Worm (Caenorhabditis elegans) whole organism, L3 larva: ENCODE measurements around the gene tcc-1.

ENCODE experiments used
- R02D3.7 ChIP-seq: fragments of 150-350 bp; optimal IDR thresholded peaks from 2 replicates; lab custom pipeline; 2014; ENCODE audit warnings: missing biosample characterization, missing genetic modification characterization
- ZK546.5 ChIP-seq: sonication (generic microtip); optimal IDR thresholded peaks from 2 replicates; lab custom pipeline; 2017; ENCODE audit warnings: missing biosample characterization, missing genetic modification characterization
- aly-2 ChIP-seq: fragments of 150-350 bp; optimal IDR thresholded peaks from 2 replicates; lab custom pipeline; 2014; ENCODE audit warnings: missing biosample characterization, missing genetic modification characterization
- ceh-16 ChIP-seq: sonication (generic microtip); optimal IDR thresholded peaks from 2 replicates; lab custom pipeline; 2017; ENCODE audit warnings: missing biosample characterization, missing genetic modification characterization
- egl-27 ChIP-seq: sonication (generic microtip); optimal IDR thresholded peaks from 4 replicates; lab custom pipeline; 2017; ENCODE audit warnings: missing biosample characterization, missing genetic modification reagents, missing genetic modification characterization
- egl-5 ChIP-seq: fragments of 150-350 bp; optimal IDR thresholded peaks from 2 replicates; lab custom pipeline; 2017; ENCODE audit warnings: missing biosample characterization, missing genetic modification reagents, missing genetic modification characterization, inconsistent platforms
- elt-1 ChIP-seq: fragments of 150-350 bp; optimal IDR thresholded peaks from 2 replicates; lab custom pipeline; 2014; ENCODE audit warnings: missing biosample characterization, missing genetic modification characterization
- elt-2 ChIP-seq: sonication (generic microtip); optimal IDR thresholded peaks from 2 replicates; lab custom pipeline; 2016; ENCODE audit warnings: missing genetic modification reagents, mild to moderate bottlenecking, missing genetic modification characterization, missing compliant biosample characterization
- elt-3 ChIP-seq, 3 experiments: fragments of 150-350 bp in 1 of 3; sonication (generic microtip) in 2 of 3; optimal IDR thresholded peaks; 2 replicates in 2 of 3; 4 replicates in 1 of 3; lab custom pipeline; 2014 to 2017; ENCODE audit warnings: missing biosample characterization in 3 of 3, missing genetic modification characterization in 3 of 3
- eor-1 ChIP-seq, 2 experiments: fragments of 150-350 bp; optimal IDR thresholded peaks; 2 replicates each; lab custom pipeline; 2014 to 2018; ENCODE audit warnings: missing biosample characterization in 2 of 2, missing genetic modification characterization in 2 of 2
- fkh-10 ChIP-seq: sonication (generic microtip); optimal IDR thresholded peaks from 2 replicates; lab custom pipeline; 2017; ENCODE audit warnings: missing biosample characterization, missing genetic modification reagents, missing genetic modification characterization
- fkh-2 ChIP-seq: fragments of 150-350 bp; optimal IDR thresholded peaks from 2 replicates; lab custom pipeline; 2014; ENCODE audit warnings: missing biosample characterization, missing genetic modification reagents, missing genetic modification characterization
- hmg-11 ChIP-seq: sonication (generic microtip); optimal IDR thresholded peaks from 2 replicates; lab custom pipeline; 2016; ENCODE audit warnings: missing genetic modification characterization, missing compliant biosample characterization
- jun-1 ChIP-seq: fragments of 150-350 bp; optimal IDR thresholded peaks from 2 replicates; lab custom pipeline; 2014; ENCODE audit warnings: missing biosample characterization, missing genetic modification reagents, missing genetic modification characterization
- lin-39 ChIP-seq: fragments of 150-350 bp; optimal IDR thresholded peaks from 2 replicates; lab custom pipeline; 2018; ENCODE audit warnings: missing biosample characterization, missing genetic modification reagents, missing genetic modification characterization
- lsy-12 ChIP-seq: sonication (generic microtip); optimal IDR thresholded peaks from 2 replicates; lab custom pipeline; 2016; ENCODE audit warnings: mild to moderate bottlenecking, missing genetic modification characterization, missing compliant biosample characterization
- mml-1 ChIP-seq: fragments of 150-350 bp; sonication (generic microtip); optimal IDR thresholded peaks from 3 replicates; lab custom pipeline; 2014; ENCODE audit warnings: missing biosample characterization, missing genetic modification characterization
- nfya-1 ChIP-seq: sonication (generic microtip); optimal IDR thresholded peaks from 2 replicates; lab custom pipeline; 2017; ENCODE audit warnings: missing genetic modification characterization, mild to moderate bottlenecking, missing compliant biosample characterization, antibody characterized with exemption, moderate library complexity; ENCODE audit not compliant: insufficient read depth
- nhr-11 ChIP-seq: fragments of 150-350 bp; optimal IDR thresholded peaks from 2 replicates; lab custom pipeline; 2014; ENCODE audit warnings: missing biosample characterization, missing genetic modification characterization
- nhr-23 ChIP-seq: fragments of 150-350 bp; optimal IDR thresholded peaks from 2 replicates; lab custom pipeline; 2014; ENCODE audit warnings: missing biosample characterization, missing genetic modification reagents, missing genetic modification characterization
- nhr-237 ChIP-seq: fragments of 150-350 bp; optimal IDR thresholded peaks from 2 replicates; lab custom pipeline; 2014; ENCODE audit warnings: missing biosample characterization, missing genetic modification characterization
- nhr-25 ChIP-seq: sonication (generic microtip); optimal IDR thresholded peaks from 2 replicates; lab custom pipeline; 2017; ENCODE audit warnings: missing biosample characterization, missing genetic modification characterization
- nhr-67 ChIP-seq: fragments of 150-350 bp; optimal IDR thresholded peaks from 2 replicates; lab custom pipeline; 2014; ENCODE audit warnings: missing biosample characterization, missing genetic modification characterization
- nhr-76 ChIP-seq: fragments of 150-350 bp; sonication (generic microtip); optimal IDR thresholded peaks from 5 replicates; lab custom pipeline; 2014; ENCODE audit warnings: missing biosample characterization, missing genetic modification characterization
- nhr-77 ChIP-seq: fragments of 150-350 bp; optimal IDR thresholded peaks from 2 replicates; lab custom pipeline; 2014; ENCODE audit warnings: missing biosample characterization, missing genetic modification characterization
- pqm-1 ChIP-seq: fragments of 150-350 bp; optimal IDR thresholded peaks from 2 replicates; lab custom pipeline; 2017; ENCODE audit warnings: missing biosample characterization, missing genetic modification characterization, inconsistent platforms
- skn-1 ChIP-seq: fragments of 150-350 bp; optimal IDR thresholded peaks from 2 replicates; lab custom pipeline; 2014; ENCODE audit warnings: missing biosample characterization, missing genetic modification characterization
- snpc-4 ChIP-seq: fragments of 150-350 bp; optimal IDR thresholded peaks from 2 replicates; lab custom pipeline; 2014; ENCODE audit warnings: missing biosample characterization, missing genetic modification characterization
- tbx-2 ChIP-seq: sonication (generic microtip); optimal IDR thresholded peaks from 2 replicates; lab custom pipeline; 2016; ENCODE audit warnings: mild to moderate bottlenecking, missing genetic modification characterization, missing compliant biosample characterization
- unc-62 ChIP-seq: fragments of 150-350 bp; sonication (generic microtip); optimal IDR thresholded peaks from 4 replicates; lab custom pipeline; 2014; ENCODE audit warnings: missing biosample characterization, missing genetic modification reagents, missing genetic modification characterization
- zag-1 ChIP-seq: fragments of 150-350 bp; optimal IDR thresholded peaks from 2 replicates; lab custom pipeline; 2014; ENCODE audit warnings: missing biosample characterization, missing genetic modification characterization

tcc-1 gene

ce11 chrV:17821805-17822204 lies 34.0 kb downstream of the tcc-1 start, which contains the start of gene srh-300:
TSS of gene srh-300 (plus strand) at chrV:17822105.
- no peak for TF ChIP-seq ceh-16 (tag; lab: Kevin White, UChicago)
- TF ChIP-seq elt-2 (tag; lab: Kevin White, UChicago), result no peak
- no peak for TF ChIP-seq fkh-2 (tag; lab: Kevin White, UChicago)
- no peak for TF ChIP-seq skn-1 (tag; lab: Kevin White, UChicago)
- TF ChIP-seq elt-1 (tag; lab: Kevin White, UChicago), result no peak
- TF ChIP-seq ZK546.5 (tag; lab: Kevin White, UChicago), result no peak
- no peak for TF ChIP-seq mml-1
- TF ChIP-seq nhr-23 (tag; lab: Kevin White, UChicago), result no peak
- TF ChIP-seq lsy-12 (tag; lab: Kevin White, UChicago), result no peak
- no peak for TF ChIP-seq nhr-11 (tag; lab: Kevin White, UChicago)
- no peak for TF ChIP-seq jun-1 (tag; lab: Kevin White, UChicago)
- TF ChIP-seq egl-5 (tag; lab: Kevin White, UChicago), result no peak
- TF ChIP-seq nhr-237 (tag; lab: Kevin White, UChicago), result no peak
- TF ChIP-seq lin-39 (tag; lab: Kevin White, UChicago), result no peak

DNA sequence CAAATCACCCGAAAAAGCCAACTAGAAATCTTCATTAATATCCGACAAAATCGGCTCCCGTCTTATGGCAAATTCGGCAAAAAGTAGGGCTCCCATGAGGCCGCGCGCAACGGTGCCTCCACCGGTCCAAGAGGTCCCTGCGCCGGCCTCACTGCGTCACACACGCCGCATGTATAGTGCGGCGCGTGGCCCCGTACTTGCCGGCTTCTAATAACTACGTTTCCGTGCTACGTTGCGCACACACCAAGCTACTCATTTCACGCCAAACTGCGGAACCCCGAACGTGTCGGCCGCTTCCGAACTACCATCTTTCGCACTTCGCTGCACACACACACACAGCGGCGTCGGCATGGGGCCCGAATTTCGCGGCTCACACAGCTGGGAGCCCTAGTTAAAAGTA lies 36.1 kb downstream of the tcc-1 start:
- TF ChIP-seq elt-3 (tag; optimal IDR thresholded peaks at IDR 0.05; lab: Kevin White, UChicago) (no peak), nhr-23 (tag; lab: Kevin White, UChicago) (no peak), lsy-12 (tag; lab: Kevin White, UChicago) (no peak), nhr-76 (tag; lab: Kevin White, UChicago) (no peak), eor-1 (tag; optimal IDR thresholded peaks at IDR 0.05; lab: Kevin White, UChicago) (no peak), egl-27 (tag; lab: Kevin White, UChicago) (no peak)

DNA sequence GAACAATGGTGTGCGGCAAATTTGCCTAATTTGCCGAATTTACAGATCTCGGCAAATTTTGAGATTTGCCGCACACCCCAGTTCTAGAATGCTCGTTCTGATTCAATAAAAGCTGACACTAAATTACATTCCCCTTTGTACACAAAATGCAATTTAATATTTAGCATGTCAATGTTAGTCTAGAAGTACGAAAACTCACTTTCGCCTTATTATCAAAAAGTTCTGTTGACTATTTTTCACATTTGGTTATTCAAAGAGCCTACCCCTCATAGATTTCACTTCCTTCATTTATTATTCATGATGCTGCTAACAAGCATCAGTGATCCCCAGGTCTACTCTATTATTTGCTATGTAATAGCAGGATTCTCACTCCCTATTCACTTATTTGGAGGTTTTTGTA lies 37.2 kb downstream of the tcc-1 start, which contains the start of gene srh-298:
Gene srh-298, plus strand, starts transcription at position 301 of the 400 bp plus-strand sequence.
- TF ChIP-seq snpc-4 (tag; lab: Kevin White, UChicago), result no peak
- TF ChIP-seq jun-1 (tag; lab: Kevin White, UChicago), result no peak
- TF ChIP-seq fkh-10 (GFP tag; lab: Kevin White, UChicago), result no peak
- TF ChIP-seq ceh-16 (tag; lab: Kevin White, UChicago), result no peak
- no peak for TF ChIP-seq zag-1 (tag; lab: Kevin White, UChicago)
- no peak for TF ChIP-seq elt-2 (tag; lab: Kevin White, UChicago)
- no peak for TF ChIP-seq eor-1 (tag; optimal IDR thresholded peaks at IDR 0.05; lab: Kevin White, UChicago)
- no peak for TF ChIP-seq pqm-1 (tag; lab: Kevin White, UChicago)
- no peak for TF ChIP-seq R02D3.7 (tag; lab: Kevin White, UChicago)
- no peak for TF ChIP-seq nhr-23 (tag; lab: Kevin White, UChicago)
- no peak for TF ChIP-seq lsy-12 (tag; lab: Kevin White, UChicago)
- no peak for TF ChIP-seq aly-2 (tag; lab: Kevin White, UChicago)

- TF ChIP-seq hmg-11 (tag; lab: Kevin White, UChicago) (no peak), elt-3 (tag; optimal IDR thresholded peaks at IDR 0.05; lab: Kevin White, UChicago) (no peak), pqm-1 (tag; lab: Kevin White, UChicago) (no peak), nhr-77 (tag; lab: Kevin White, UChicago) (no peak), lin-39 (tag; lab: Kevin White, UChicago) (no peak), nhr-67 (tag; lab: Kevin White, UChicago) (no peak), nhr-25 (tag; lab: Kevin White, UChicago) (no peak)
These were observed 43.7 kb downstream of the tcc-1 start for ce11 chrV:17812127-17812526.

DNA sequence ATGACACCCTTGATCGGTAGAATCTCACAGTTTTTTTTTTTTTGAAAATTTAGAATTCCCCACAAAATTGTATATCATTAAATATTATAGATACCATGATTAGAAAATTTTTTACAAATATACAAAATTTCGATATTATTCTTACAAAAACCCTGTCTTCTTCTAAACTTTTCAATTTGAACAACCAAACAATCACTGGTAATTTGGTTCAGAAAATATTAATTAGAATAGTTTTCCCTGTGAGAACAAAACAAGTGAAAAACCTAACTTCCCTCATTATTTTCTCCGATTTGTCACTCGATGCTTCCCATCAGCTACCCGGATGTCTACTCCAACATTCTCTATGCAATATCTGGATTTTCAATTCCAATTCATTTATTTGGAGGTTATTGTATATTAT lies 45.7 kb downstream of the tcc-1 start, which contains the start of gene srh-296:
Gene srh-296, plus strand, starts transcription at position 301 of the 400 bp plus-strand sequence.
- TF ChIP-seq jun-1 (tag; lab: Kevin White, UChicago) (no peak), nfya-1 (no peak), tbx-2 (no peak), nhr-77 (tag; lab: Kevin White, UChicago) (no peak), hmg-11 (tag; lab: Kevin White, UChicago) (no peak), R02D3.7 (tag; lab: Kevin White, UChicago) (no peak), aly-2 (tag; lab: Kevin White, UChicago) (no peak)
- TF ChIP-seq, all 47 proteins: peak for 0

ce11 chrV:17805323-17805722 lies 50.5 kb downstream of the tcc-1 start, which contains the start of gene srh-291:
TSS of gene srh-291 (plus strand) at chrV:17805623.
- TF ChIP-seq elt-1 (tag; lab: Kevin White, UChicago), result no peak
- TF ChIP-seq unc-62 (GFP tag; lab: Kevin White, UChicago), result no peak
- TF ChIP-seq ceh-16 (tag; lab: Kevin White, UChicago), result no peak
- TF ChIP-seq, all 47 proteins: peak for 0
